Worm (Caenorhabditis elegans): ENCODE results near the gene ZK632.9.

ZK632.9 gene

ce11 chrIII:9780665-9781304 lies 44.4 kb downstream of the ZK632.9 start, which contains the start of gene vha-1 (continued):
- no peak; the same call in 1 of the 2 replicates for TF ChIP-seq attf-3 (GFP tag; conservative IDR thresholded peaks at IDR 0.05)
- TF ChIP-seq K12H6.12 (tag; optimal IDR thresholded peaks at IDR 0.05), result peak; percentile 64
- TF ChIP-seq ztf-28 (GFP tag; IDR thresholded peaks at IDR 0.05), result no peak
- TF ChIP-seq die-1 (tag; optimal IDR thresholded peaks at IDR 0.05), result peak; percentile 30
- peak; percentile 40; the same call in 1 of the 2 replicates for TF ChIP-seq K11D2.4 (GFP tag; IDR thresholded peaks at IDR 0.05)
- TF ChIP-seq gei-17 (GFP tag; optimal IDR thresholded peaks at IDR 0.05), result no peak
- TF ChIP-seq nfyb-1 (GFP tag; IDR thresholded peaks at IDR 0.05), result peak; percentile 67; the same call in 1 of the 2 replicates
- no peak for TF ChIP-seq madf-8 (GFP tag; conservative IDR thresholded peaks at IDR 0.05)
- TF ChIP-seq madf-6 (GFP tag; IDR thresholded peaks at IDR 0.05), result peak; percentile 38; the same call in 1 of the 2 replicates
- no peak for TF ChIP-seq hmg-20 (GFP tag; IDR thresholded peaks at IDR 0.05)
- no peak for TF ChIP-seq bed-1 (GFP tag; IDR thresholded peaks at IDR 0.05)
- no peak for TF ChIP-seq C17E4.6 (GFP tag; IDR thresholded peaks at IDR 0.05)
- peak; percentile 76 for TF ChIP-seq nhr-90 (tag; optimal IDR thresholded peaks at IDR 0.05)
- no peak for TF ChIP-seq B0261.1 (tag; optimal IDR thresholded peaks at IDR 0.05)
- TF ChIP-seq hrde-1 (tag; optimal IDR thresholded peaks at IDR 0.05; ENCODE audit: borderline replicate concordance), result no peak
- peak; percentile 54 for TF ChIP-seq F23B12.7 (tag; optimal IDR thresholded peaks at IDR 0.05; ENCODE audit: insufficient read depth)
- peak; percentile 51 for TF ChIP-seq ztf-18 (tag; optimal IDR thresholded peaks at IDR 0.05)
- TF ChIP-seq unc-62 (GFP tag; optimal IDR thresholded peaks at IDR 0.05), result peak; percentile 18
- TF ChIP-seq mes-4 (tag; optimal IDR thresholded peaks at IDR 0.05), result no peak
- no peak for TF ChIP-seq ztf-3 (GFP tag; optimal IDR thresholded peaks at IDR 0.05)
- TF ChIP-seq snpc-4 (GFP tag; optimal IDR thresholded peaks at IDR 0.05), result no peak
- TF ChIP-seq snpc-4 (tag; optimal IDR thresholded peaks at IDR 0.05), result peak in 3 of 4 experiments; percentile 36 to 62 (median 46)
- TF ChIP-seq let-607 (tag; optimal IDR thresholded peaks at IDR 0.05), result peak; percentile 87 to 91
- peak; percentile 67 for TF ChIP-seq lsl-1 (GFP tag; optimal IDR thresholded peaks at IDR 0.05)
- no peak for TF ChIP-seq dpff-1 (tag; optimal IDR thresholded peaks at IDR 0.05)
- TF ChIP-seq dox-1 (GFP tag; IDR thresholded peaks at IDR 0.05), result peak; percentile 88
- TF ChIP-seq egrh-3 (GFP tag; IDR thresholded peaks at IDR 0.05), result peak; percentile 26; the same call in 1 of the 2 replicates
- peak; percentile 66 for TF ChIP-seq tlf-1 (GFP tag; optimal IDR thresholded peaks at IDR 0.05)
- TF ChIP-seq ekl-4 (GFP tag; IDR thresholded peaks at IDR 0.05), result peak; percentile 97
- no peak for TF ChIP-seq ztf-22 (GFP tag; optimal IDR thresholded peaks at IDR 0.05)
- peak; percentile 100 for TF ChIP-seq madf-3 (GFP tag; IDR thresholded peaks at IDR 0.05)
- TF ChIP-seq pha-4 (tag; optimal IDR thresholded peaks at IDR 0.05), result peak; percentile 92

DNA sequence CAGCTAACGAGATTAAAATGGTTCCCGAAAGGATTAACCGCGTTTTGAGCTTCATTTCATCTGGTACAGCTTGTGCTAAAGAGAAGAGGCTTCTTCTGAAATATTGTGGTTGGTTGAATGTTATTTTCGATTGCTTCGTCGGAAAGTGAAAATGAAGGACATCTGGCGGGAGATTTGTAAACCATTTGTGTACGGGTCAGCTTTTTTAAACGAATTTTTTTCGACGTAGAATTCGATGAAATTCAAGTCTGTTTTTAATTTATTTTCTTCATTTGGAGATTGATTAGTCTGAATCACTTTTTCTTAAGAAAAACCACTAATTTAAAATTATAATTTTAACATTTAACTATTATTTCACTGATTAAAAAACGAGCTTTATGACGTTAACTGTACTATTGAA lies 45.0 kb downstream of the ZK632.9 start, which contains the start of gene sqv-3:
Gene sqv-3, minus strand, starts transcription at position 101 of the 400 bp plus-strand sequence.
- TF ChIP-seq nfya-2 (GFP tag; IDR thresholded peaks at IDR 0.05) (no peak), ceh-100 (GFP tag; IDR thresholded peaks at IDR 0.05) (no peak), C06A6.2 (GFP tag; conservative IDR thresholded peaks at IDR 0.05) (no peak), madf-3 (GFP tag; IDR thresholded peaks at IDR 0.05) (0 out of 2 replicates have a peak, but pooled peaks have one; percentile 55), C17E4.6 (GFP tag; IDR thresholded peaks at IDR 0.05) (no peak)

- TF ChIP-seq mel-28 (tag; optimal IDR thresholded peaks at IDR 0.05; ENCODE audit: borderline replicate concordance), result no peak
- TF ChIP-seq F33H1.4 (GFP tag; IDR thresholded peaks at IDR 0.05), result peak; percentile 55; the same call in 1 of the 2 replicates
- TF ChIP-seq madf-3 (GFP tag; IDR thresholded peaks at IDR 0.05), result 0 out of 2 replicates have a peak, but pooled peaks have one; percentile 53
- TF ChIP-seq Y95B8A.8 (GFP tag; IDR thresholded peaks at IDR 0.05), result no peak
- TF ChIP-seq pha-4 (tag; optimal IDR thresholded peaks at IDR 0.05), result no peak
- TF ChIP-seq snpc-4 (GFP tag; optimal IDR thresholded peaks at IDR 0.05), result no peak
- TF ChIP-seq snpc-4 (tag; optimal IDR thresholded peaks at IDR 0.05), result no peak
- TF ChIP-seq lir-1 (GFP tag; conservative IDR thresholded peaks at IDR 0.05), result no peak
- TF ChIP-seq mes-4 (tag; optimal IDR thresholded peaks at IDR 0.05), result no peak
- no peak for TF ChIP-seq egl-18 (GFP tag; IDR thresholded peaks at IDR 0.05)
- peak; percentile 19 for TF ChIP-seq xnd-1 (tag; optimal IDR thresholded peaks at IDR 0.05)
- TF ChIP-seq F57A8.1 (GFP tag; optimal IDR thresholded peaks at IDR 0.05), result no peak
- TF ChIP-seq attf-6 (GFP tag; IDR thresholded peaks at IDR 0.05), result no peak
- no peak for TF ChIP-seq unc-130 (GFP tag; optimal IDR thresholded peaks at IDR 0.05)
- no peak for TF ChIP-seq ztf-22 (GFP tag; optimal IDR thresholded peaks at IDR 0.05)
- TF ChIP-seq lsl-1 (GFP tag; optimal IDR thresholded peaks at IDR 0.05), result peak; percentile 52
- no peak for TF ChIP-seq ztf-6 (GFP tag; IDR thresholded peaks at IDR 0.05)
These were observed 46.2 kb downstream of the ZK632.9 start for ce11 chrIII:9779080-9779479.

Measured in whole organism, young adult.